Fruit fly (Drosophila melanogaster) whole organism, embryonic: ENCODE data around the gene Tnpo.

Experiments
- Atf3 ChIP-seq: fragments of 200-800 bp; sonication (Bioruptor generic); optimal IDR thresholded peaks from 3 replicates; lab custom pipeline; 2016; ENCODE audit warnings: missing biosample characterization, missing genetic modification characterization
- B-H1 ChIP-seq: fragments of 200-800 bp; sonication (Bioruptor generic); IDR thresholded peaks from 3 replicates; pipeline ENCODE4 v1.3.6; 2022; ENCODE audit warnings: missing biosample characterization, missing genetic modification characterization
- Bteb2 ChIP-seq: fragments of 200-800 bp; sonication (Bioruptor generic); optimal IDR thresholded peaks from 2 replicates; lab custom pipeline; 2016; ENCODE audit warnings: missing biosample characterization, missing genetic modification characterization
- CG10274 ChIP-seq: fragments of 200-800 bp; sonication (Bioruptor generic); optimal IDR thresholded peaks from 3 replicates; lab custom pipeline; 2017; ENCODE audit warnings: missing biosample characterization, mild to moderate bottlenecking, missing genetic modification characterization
- CG10321 ChIP-seq: fragments of 200-800 bp; sonication (Bioruptor generic); IDR thresholded peaks from 2 replicates; pipeline ENCODE4 v1.3.6; 2022; ENCODE audit warnings: missing biosample characterization, missing genetic modification characterization
- CG10366 ChIP-seq: fragments of 200-800 bp; sonication (Bioruptor generic); IDR thresholded peaks from 2 replicates; pipeline ENCODE4 v1.3.6; 2022; ENCODE audit warnings: missing biosample characterization, missing genetic modification characterization
- CG10462 ChIP-seq: fragments of 200-800 bp; sonication (Bioruptor generic); optimal IDR thresholded peaks from 2 replicates; lab custom pipeline; 2016; ENCODE audit warnings: missing biosample characterization, missing genetic modification characterization
- CG10979 ChIP-seq: fragments of 200-800 bp; sonication (Bioruptor generic); optimal IDR thresholded peaks from 2 replicates; lab custom pipeline; 2018; ENCODE audit warnings: missing biosample characterization, mild to moderate bottlenecking, missing genetic modification characterization, moderate library complexity
- CG11504 ChIP-seq: fragments of 200-800 bp; sonication (Bioruptor generic); optimal IDR thresholded peaks from 3 replicates; lab custom pipeline; 2019; ENCODE audit warnings: missing biosample characterization, mild to moderate bottlenecking, missing genetic modification characterization, moderate library complexity
- CG13296 ChIP-seq: fragments of 200-800 bp; sonication (Bioruptor generic); optimal IDR thresholded peaks from 3 replicates; lab custom pipeline; 2018; ENCODE audit warnings: missing biosample characterization, mild to moderate bottlenecking, missing genetic modification characterization
- CG13424 ChIP-seq: fragments of 200-800 bp; sonication (Bioruptor generic); optimal IDR thresholded peaks from 2 replicates; lab custom pipeline; 2019; ENCODE audit warnings: missing biosample characterization, mild to moderate bottlenecking, missing genetic modification characterization, moderate library complexity
- CG14441 ChIP-seq: fragments of 200-800 bp; sonication (Bioruptor generic); IDR thresholded peaks from 2 replicates; pipeline ENCODE4 v1.3.6; 2022; ENCODE audit warnings: missing biosample characterization, missing genetic modification characterization
- CG1602 ChIP-seq: fragments of 200-800 bp; sonication (Bioruptor generic); optimal IDR thresholded peaks from 3 replicates; lab custom pipeline; 2016; ENCODE audit warnings: missing biosample characterization, missing genetic modification characterization
- CG17568 ChIP-seq: fragments of 200-800 bp; sonication (Bioruptor generic); optimal IDR thresholded peaks from 2 replicates; lab custom pipeline; 2018; ENCODE audit warnings: missing biosample characterization, mild to moderate bottlenecking, missing genetic modification characterization, moderate library complexity
- CG2202 ChIP-seq: fragments of 200-800 bp; sonication (Bioruptor generic); optimal IDR thresholded peaks from 2 replicates; lab custom pipeline; 2018; ENCODE audit warnings: missing biosample characterization, mild to moderate bottlenecking, missing genetic modification characterization
- CG5180 ChIP-seq: fragments of 200-800 bp; sonication (Bioruptor generic); optimal IDR thresholded peaks from 3 replicates; lab custom pipeline; 2017; ENCODE audit warnings: missing biosample characterization, missing genetic modification characterization, mild to moderate bottlenecking, moderate library complexity, missing genetic modification reagents
- CG6654 ChIP-seq: fragments of 200-800 bp; sonication (Bioruptor generic); optimal IDR thresholded peaks from 2 replicates; lab custom pipeline; 2017; ENCODE audit warnings: missing biosample characterization, mild to moderate bottlenecking, missing genetic modification characterization
- CG7372 ChIP-seq: fragments of 200-800 bp; sonication (Bioruptor generic); IDR thresholded peaks from 2 replicates; pipeline ENCODE4 v1.3.6; 2022; ENCODE audit warnings: missing biosample characterization, missing genetic modification characterization
- CG8290 ChIP-seq, 3 experiments: fragments of 200-800 bp; sonication (Bioruptor generic); optimal IDR thresholded peaks; 2 replicates each; lab custom pipeline; 2016 to 2019; ENCODE audit warnings: missing biosample characterization in 3 of 3, missing genetic modification characterization in 3 of 3, mild to moderate bottlenecking in 2 of 3, moderate library complexity in 1 of 3
- CG9609 ChIP-seq: fragments of 200-800 bp; sonication (Bioruptor generic); optimal IDR thresholded peaks from 3 replicates; lab custom pipeline; 2016; ENCODE audit warnings: missing biosample characterization, missing genetic modification characterization
- Camta ChIP-seq: fragments of 200-800 bp; sonication (Bioruptor generic); optimal IDR thresholded peaks from 2 replicates; lab custom pipeline; 2016; ENCODE audit warnings: missing biosample characterization, missing genetic modification characterization
- D19A ChIP-seq: fragments of 200-800 bp; optimal IDR thresholded peaks from 3 replicates; lab custom pipeline; 2019; ENCODE audit warnings: missing biosample characterization, mild to moderate bottlenecking, missing genetic modification characterization, moderate library complexity
- Deaf1 ChIP-seq: fragments of 200-800 bp; optimal IDR thresholded peaks from 3 replicates; lab custom pipeline; 2019; ENCODE audit warnings: missing biosample characterization, mild to moderate bottlenecking, missing genetic modification characterization, moderate library complexity
- Dip2 ChIP-seq: fragments of 200-800 bp; sonication (Bioruptor generic); IDR thresholded peaks from 2 replicates; pipeline ENCODE4 v1.3.6; 2022; ENCODE audit warnings: missing biosample characterization, missing genetic modification characterization
- Fer3 ChIP-seq: fragments of 200-800 bp; sonication (Bioruptor generic); optimal IDR thresholded peaks from 2 replicates; lab custom pipeline; 2018; ENCODE audit warnings: missing biosample characterization, mild to moderate bottlenecking, missing genetic modification characterization, moderate library complexity
- Gsc ChIP-seq: fragments of 200-800 bp; sonication (Bioruptor generic); IDR thresholded peaks from 2 replicates; pipeline ENCODE4 v1.3.6; 2022; ENCODE audit warnings: missing biosample characterization, missing genetic modification characterization
- HmgD ChIP-seq: fragments of 200-800 bp; sonication (Bioruptor generic); optimal IDR thresholded peaks from 3 replicates; lab custom pipeline; 2016; ENCODE audit warnings: missing biosample characterization, missing genetic modification characterization
- NC2α ChIP-seq: fragments of 200-800 bp; sonication (Bioruptor generic); optimal IDR thresholded peaks from 2 replicates; lab custom pipeline; 2016; ENCODE audit warnings: missing biosample characterization, missing genetic modification characterization
- Trl ChIP-seq, 3 experiments: fragments of >200 bp in 2 of 3; fragments of 200-800 bp in 1 of 3; sonication (Bioruptor generic) in 1 of 3; optimal IDR thresholded peaks; 2 replicates in 1 of 3; 3 replicates in 2 of 3; lab custom pipeline; 2016 to 2017; ENCODE audit warnings: missing biosample characterization in 1 of 3, missing genetic modification characterization in 1 of 3
- bab2 ChIP-seq: fragments of 200-800 bp; sonication (Bioruptor generic); optimal IDR thresholded peaks from 2 replicates; lab custom pipeline; 2016; ENCODE audit warnings: missing biosample characterization, missing genetic modification characterization
- dpn ChIP-seq, 2 experiments: fragments of 200-800 bp; sonication (Bioruptor generic); optimal IDR thresholded peaks; 3 replicates each; lab custom pipeline; 2016; ENCODE audit warnings: missing biosample characterization in 2 of 2, missing genetic modification characterization in 2 of 2
- fd102C ChIP-seq: fragments of 200-800 bp; sonication (Bioruptor generic); optimal IDR thresholded peaks from 2 replicates; lab custom pipeline; 2018; ENCODE audit warnings: missing biosample characterization, mild to moderate bottlenecking, missing genetic modification characterization, moderate library complexity
- fd3F ChIP-seq: fragments of 200-800 bp; sonication (Bioruptor generic); optimal IDR thresholded peaks from 2 replicates; lab custom pipeline; 2018; ENCODE audit warnings: missing biosample characterization, mild to moderate bottlenecking, missing genetic modification characterization, moderate library complexity
- fu2 ChIP-seq: fragments of 200-800 bp; sonication (Bioruptor generic); optimal IDR thresholded peaks from 2 replicates; lab custom pipeline; 2016; ENCODE audit warnings: missing biosample characterization, missing genetic modification characterization
- gro ChIP-seq: fragments of 200-800 bp; sonication (Bioruptor generic); optimal IDR thresholded peaks from 2 replicates; lab custom pipeline; 2016; ENCODE audit warnings: missing biosample characterization, missing genetic modification characterization
- kay ChIP-seq: fragments of 200-800 bp; sonication (Bioruptor generic); optimal IDR thresholded peaks from 2 replicates; lab custom pipeline; 2016; ENCODE audit warnings: missing biosample characterization, missing genetic modification characterization
- ken ChIP-seq: fragments of 200-800 bp; sonication (Bioruptor generic); IDR thresholded peaks from 3 replicates; pipeline ENCODE4 v1.3.6; 2022; ENCODE audit warnings: missing biosample characterization, missing genetic modification characterization
- oc ChIP-seq: fragments of 200-800 bp; sonication (Bioruptor generic); optimal IDR thresholded peaks from 2 replicates; lab custom pipeline; 2018; ENCODE audit warnings: missing biosample characterization, mild to moderate bottlenecking, missing genetic modification characterization, moderate library complexity
- odd ChIP-seq: fragments of 200-800 bp; sonication (Bioruptor generic); optimal IDR thresholded peaks from 2 replicates; lab custom pipeline; 2017; ENCODE audit warnings: missing biosample characterization, mild to moderate bottlenecking, missing genetic modification characterization
- onecut ChIP-seq: fragments of 200-800 bp; sonication (Bioruptor generic); IDR thresholded peaks from 2 replicates; pipeline ENCODE4 v1.3.6; 2022; ENCODE audit warnings: missing biosample characterization, missing genetic modification characterization
- org-1 ChIP-seq: fragments of 200-800 bp; sonication (Bioruptor generic); optimal IDR thresholded peaks from 2 replicates; lab custom pipeline; 2017; ENCODE audit warnings: missing biosample characterization, missing genetic modification characterization
- phol ChIP-seq: fragments of 200-800 bp; sonication (Bioruptor generic); optimal IDR thresholded peaks from 3 replicates; lab custom pipeline; 2018; ENCODE audit warnings: missing biosample characterization, mild to moderate bottlenecking, missing genetic modification characterization, moderate library complexity
- pita ChIP-seq: fragments of 200-800 bp; sonication (Bioruptor generic); optimal IDR thresholded peaks from 2 replicates; lab custom pipeline; 2017; ENCODE audit warnings: missing biosample characterization, mild to moderate bottlenecking, missing genetic modification characterization
- ranshi ChIP-seq: fragments of 200-800 bp; sonication (Bioruptor generic); IDR thresholded peaks from 2 replicates; pipeline ENCODE4 v1.3.6; 2022; ENCODE audit warnings: missing biosample characterization, missing genetic modification characterization
- sima ChIP-seq: fragments of 200-800 bp; sonication (Bioruptor generic); optimal IDR thresholded peaks from 2 replicates; lab custom pipeline; 2016; ENCODE audit warnings: missing biosample characterization, missing genetic modification characterization
- sob ChIP-seq: fragments of 200-800 bp; sonication (Bioruptor generic); IDR thresholded peaks from 2 replicates; pipeline ENCODE4 v1.3.6; 2022; ENCODE audit warnings: missing biosample characterization, missing genetic modification characterization
- trem ChIP-seq: fragments of 200-800 bp; optimal IDR thresholded peaks from 3 replicates; lab custom pipeline; 2019; ENCODE audit warnings: missing biosample characterization, mild to moderate bottlenecking, missing genetic modification characterization, moderate library complexity
- trh ChIP-seq: fragments of 200-800 bp; sonication (Bioruptor generic); optimal IDR thresholded peaks from 2 replicates; lab custom pipeline; 2016; ENCODE audit warnings: missing biosample characterization, missing genetic modification characterization
- tup ChIP-seq: fragments of 200-800 bp; sonication (Bioruptor generic); optimal IDR thresholded peaks from 2 replicates; lab custom pipeline; 2016; ENCODE audit warnings: missing biosample characterization, mild to moderate bottlenecking, missing genetic modification characterization, moderate library complexity
- zen2 ChIP-seq: fragments of 200-800 bp; sonication (Bioruptor generic); IDR thresholded peaks from 3 replicates; pipeline ENCODE4 v1.3.6; 2022; ENCODE audit warnings: missing biosample characterization, missing genetic modification characterization; ENCODE audit not compliant: partially characterized antibody
- zfh2 ChIP-seq: fragments of 200-800 bp; sonication (Bioruptor generic); optimal IDR thresholded peaks from 2 replicates; lab custom pipeline; 2016; ENCODE audit warnings: missing biosample characterization, missing genetic modification characterization

Gene Tnpo

DNA sequence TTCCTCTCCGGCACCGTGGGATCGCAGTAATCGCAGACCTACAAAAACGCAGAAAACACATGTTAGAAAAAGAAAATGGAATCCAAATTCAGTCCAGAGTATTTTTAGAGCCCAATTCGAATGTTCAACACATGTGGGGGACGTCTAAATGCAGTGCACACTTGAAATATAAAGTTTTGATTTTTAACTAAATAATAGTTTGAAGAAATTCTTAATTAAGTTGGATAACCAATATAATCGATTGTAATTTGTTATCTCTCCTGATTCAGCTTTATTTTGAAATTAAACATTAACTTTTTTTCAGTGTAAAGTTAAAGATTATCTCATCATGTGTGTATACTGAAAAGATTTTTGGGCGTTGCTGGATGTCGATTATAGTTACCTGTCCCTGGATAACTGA, 23.9 kb downstream of the Tnpo start (continued):
- TF ChIP-seq org-1 (GFP tag; lab: Kevin White, UChicago): peak; percentile 39
- TF ChIP-seq CG10979 (tag; lab: Kevin White, UChicago): peak; percentile 89
- TF ChIP-seq CG13424: peak; percentile 71
- TF ChIP-seq CG1602: peak; percentile 64
- no peak for TF ChIP-seq sob
- TF ChIP-seq D19A (tag; lab: Kevin White, UChicago): peak; percentile 78
- TF ChIP-seq sima: no peak
- TF ChIP-seq zen2 (GFP tag; lab: Robert Waterston, UW): no peak
- no peak for TF ChIP-seq CG5180 (GFP tag; lab: Kevin White, UChicago)
- no peak for TF ChIP-seq HmgD (GFP tag; lab: Kevin White, UChicago)
- peak; percentile 71 for TF ChIP-seq CG10366 (GFP tag; lab: Robert Waterston, UW)
- peak; percentile 24 for TF ChIP-seq CG10462
- peak; percentile 86 for TF ChIP-seq phol
- TF ChIP-seq CG10321 (GFP tag; lab: Robert Waterston, UW): peak; percentile 16; the same call in 1 of the 2 replicates
- TF ChIP-seq trh (GFP tag; lab: Kevin White, UChicago): peak; percentile 19
- TF ChIP-seq oc: peak; percentile 81
- TF ChIP-seq B-H1 (GFP tag; lab: Robert Waterston, UW): no peak
- TF ChIP-seq CG14441 (GFP tag; lab: Robert Waterston, UW): peak; percentile 46; the same call in 1 of the 2 replicates
- no peak for TF ChIP-seq kay
- TF ChIP-seq Gsc (GFP tag; lab: Robert Waterston, UW): no peak
- TF ChIP-seq Deaf1 (tag; lab: Kevin White, UChicago): no peak
- TF ChIP-seq ken (GFP tag; lab: Robert Waterston, UW): peak; percentile 70; the same call in 1 of the 3 replicates
- TF ChIP-seq NC2α (GFP tag; lab: Kevin White, UChicago): no peak
- TF ChIP-seq Bteb2 (GFP tag; lab: Kevin White, UChicago): peak; percentile 4
- TF ChIP-seq bab2 (GFP tag; lab: Kevin White, UChicago): peak; percentile 53
- TF ChIP-seq onecut (GFP tag; lab: Robert Waterston, UW): peak; percentile 45
- TF ChIP-seq Atf3: peak; percentile 16
- TF ChIP-seq CG2202 (tag; lab: Kevin White, UChicago): peak; percentile 67
- no peak for TF ChIP-seq CG17568 (GFP tag; lab: Kevin White, UChicago)
- TF ChIP-seq pita (GFP tag; lab: Kevin White, UChicago): no peak
- peak; percentile 44 for TF ChIP-seq Camta (GFP tag; lab: Kevin White, UChicago)
- no peak for TF ChIP-seq CG8290 (GFP tag; optimal IDR thresholded peaks at IDR 0.05; lab: Kevin White, UChicago)
- no peak for TF ChIP-seq CG8290 (tag; optimal IDR thresholded peaks at IDR 0.05; lab: Kevin White, UChicago)
- no peak for TF ChIP-seq Trl (optimal IDR thresholded peaks at IDR 0.05; lab: Kevin White, UChicago)
- TF ChIP-seq Trl (GFP tag; optimal IDR thresholded peaks at IDR 0.05; lab: Kevin White, UChicago): peak; percentile 50
- peak; percentile 34; the same call in 1 of the 2 replicates for TF ChIP-seq CG7372 (GFP tag; lab: Robert Waterston, UW)
- TF ChIP-seq dpn (GFP tag; optimal IDR thresholded peaks at IDR 0.05; lab: Kevin White, UChicago): peak; percentile 38 to 54
- peak; percentile 56 for TF ChIP-seq CG11504 (tag; lab: Kevin White, UChicago)
- no peak for TF ChIP-seq fd3F (GFP tag; lab: Kevin White, UChicago)
- TF ChIP-seq CG13296: no peak
- no peak for TF ChIP-seq fu2
- TF ChIP-seq trem: peak; percentile 86
- no peak for TF ChIP-seq CG6654 (GFP tag; lab: Kevin White, UChicago)
- TF ChIP-seq tup (GFP tag; lab: Kevin White, UChicago): no peak
- no peak for TF ChIP-seq Dip2 (GFP tag; lab: Robert Waterston, UW)
- no peak for TF ChIP-seq zfh2
- peak; percentile 50; the same call in 1 of the 2 replicates for TF ChIP-seq ranshi (GFP tag; lab: Robert Waterston, UW)
- TF ChIP-seq CG10274: no peak
- peak; percentile 59 for TF ChIP-seq Fer3 (tag; lab: Kevin White, UChicago)
- TF ChIP-seq gro: no peak
- peak; percentile 35 for TF ChIP-seq odd (GFP tag; lab: Kevin White, UChicago)
- TF ChIP-seq fd102C (GFP tag; lab: Kevin White, UChicago): no peak
- no peak for TF ChIP-seq CG9609 (GFP tag; lab: Kevin White, UChicago)
